Fruit fly (Drosophila melanogaster): Measurements from ENCODE around the gene noi.

noi gene

DNA sequence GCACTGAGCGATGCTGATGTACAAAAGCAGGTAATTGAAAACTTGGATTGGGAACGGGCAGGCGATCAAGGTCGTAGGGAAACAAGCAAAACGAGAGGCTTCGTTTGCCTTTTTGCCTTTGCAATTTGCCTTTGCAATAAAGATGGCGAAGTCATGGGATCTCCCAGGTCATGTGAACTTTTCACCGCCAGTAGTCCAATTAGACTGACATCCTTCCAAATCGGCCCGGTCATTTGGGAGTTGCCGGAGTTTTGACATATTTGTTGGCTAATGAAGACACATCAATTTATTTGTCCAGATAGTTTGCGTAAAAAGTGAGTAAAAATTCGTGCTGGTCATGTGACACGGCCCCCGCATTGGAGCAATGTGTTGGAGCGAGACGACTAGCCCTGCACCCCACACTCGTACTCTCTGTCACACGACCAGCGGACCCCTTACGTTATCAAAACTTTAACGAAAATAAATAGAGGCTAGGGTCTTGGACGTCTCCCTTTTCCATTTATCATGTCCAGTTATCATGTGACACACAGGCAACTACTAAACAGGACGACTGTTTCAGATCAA, 832 bp upstream of the noi start (continued):
- TF ChIP-seq caup (GFP tag; optimal IDR thresholded peaks at IDR 0.05; ENCODE audit: severe bottlenecking): no peak
- TF ChIP-seq sug (tag; optimal IDR thresholded peaks at IDR 0.05): peak; percentile 57
- TF ChIP-seq sens (GFP tag): no peak
- peak; percentile 43 to 88 for TF ChIP-seq insv (GFP tag; optimal IDR thresholded peaks at IDR 0.05)
- TF ChIP-seq CG3281 (GFP tag; optimal IDR thresholded peaks at IDR 0.05): peak; percentile 3
- peak; percentile 91 for TF ChIP-seq Usf (GFP tag; optimal IDR thresholded peaks at IDR 0.05)
- peak; percentile 33; the same call in 1 of the 2 replicates for TF ChIP-seq amos (GFP tag; IDR thresholded peaks at IDR 0.05; ENCODE audit: partially characterized antibody)
- TF ChIP-seq bbx (GFP tag; IDR thresholded peaks at IDR 0.05; ENCODE audit: partially characterized antibody): 0 out of 2 replicates have a peak, but pooled peaks have one; percentile 15
- peak; percentile 79 for TF ChIP-seq cwo (GFP tag; optimal IDR thresholded peaks at IDR 0.05)
- peak; percentile 97 for TF ChIP-seq CG9437 (GFP tag; optimal IDR thresholded peaks at IDR 0.05)
- TF ChIP-seq CG10543 (GFP tag; optimal IDR thresholded peaks at IDR 0.05): peak; percentile 13
- TF ChIP-seq Sry-β (GFP tag; optimal IDR thresholded peaks at IDR 0.05): no peak
- TF ChIP-seq CG8290 (GFP tag; optimal IDR thresholded peaks at IDR 0.05): no peak
- TF ChIP-seq CG8290 (tag; optimal IDR thresholded peaks at IDR 0.05): peak in 1 of 2 experiments; percentile 19
- peak; percentile 63 for TF ChIP-seq Nf-YC (tag; optimal IDR thresholded peaks at IDR 0.05)
- TF ChIP-seq bigmax (GFP tag; optimal IDR thresholded peaks at IDR 0.05): peak; percentile 13
- no peak for TF ChIP-seq Neu2 (GFP tag; optimal IDR thresholded peaks at IDR 0.05; ENCODE audit: borderline replicate concordance)
- TF ChIP-seq CG10321 (GFP tag; IDR thresholded peaks at IDR 0.05): peak; percentile 96
- TF ChIP-seq onecut (GFP tag; IDR thresholded peaks at IDR 0.05): no peak
- peak; percentile 13 for TF ChIP-seq MESR4 (GFP tag; optimal IDR thresholded peaks at IDR 0.05)
- TF ChIP-seq CG10959 (GFP tag; IDR thresholded peaks at IDR 0.05): no peak
- TF ChIP-seq B-H2 (GFP tag; optimal IDR thresholded peaks at IDR 0.05): peak; percentile 28
- peak; percentile 47 for TF ChIP-seq CG4617 (GFP tag; optimal IDR thresholded peaks at IDR 0.05; ENCODE audit: borderline replicate concordance)

- TF ChIP-seq CG30020 (tag; optimal IDR thresholded peaks at IDR 0.05) (peak; percentile 25), CG14710 (tag; optimal IDR thresholded peaks at IDR 0.05) (peak; percentile 24), her (GFP tag; optimal IDR thresholded peaks at IDR 0.05) (no peak), Ets65A (GFP tag) (no peak), Dp (GFP tag; optimal IDR thresholded peaks at IDR 0.05) (peak; percentile 10), CG17802 (tag; optimal IDR thresholded peaks at IDR 0.05) (peak; percentile 40), Scr (GFP tag; IDR thresholded peaks at IDR 0.05; ENCODE audit: partially characterized antibody) (peak; percentile 36; the same call in 1 of the 2 replicates), wek (GFP tag; optimal IDR thresholded peaks at IDR 0.05) (peak; percentile 28)
These were observed 2.7 kb downstream of the noi start, which contains the start of gene PolZ2 for dm6 chr3R:5588573-5588972. Gene PolZ2, plus strand, starts transcription at chr3R:5588873.

DNA sequence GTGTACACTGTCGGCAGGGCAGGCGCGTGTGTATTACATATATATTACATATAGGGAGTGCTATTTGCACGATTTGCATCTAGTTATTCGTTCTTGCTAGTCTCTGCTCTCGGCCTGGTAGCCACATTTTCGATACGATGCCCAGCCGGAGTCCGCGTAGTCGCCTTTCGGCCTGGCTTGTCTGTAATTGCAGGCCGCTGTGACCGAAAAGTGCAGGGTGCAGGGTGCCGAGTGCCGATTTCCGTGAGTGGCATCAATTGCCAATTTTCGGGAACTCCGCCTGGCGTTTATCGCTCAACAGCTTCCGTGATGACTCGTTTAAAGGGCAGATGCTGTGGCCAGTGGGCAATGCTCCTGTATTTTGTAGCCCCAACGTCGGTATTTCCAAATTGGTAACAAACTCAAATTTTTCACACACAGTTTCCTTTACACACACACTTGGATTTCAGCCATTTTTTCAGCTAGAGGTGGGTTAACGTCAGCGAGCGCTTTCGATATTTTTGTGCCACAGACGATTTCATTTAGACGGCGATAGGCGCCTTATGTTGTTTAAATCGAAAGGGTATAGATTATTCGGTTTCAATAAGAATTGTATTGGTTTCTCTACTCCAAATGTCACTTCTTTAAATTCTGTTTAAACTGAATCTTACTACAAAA, 3.3 kb downstream of the noi start, which contains the start of gene CG2926:
Gene CG2926, minus strand, starts transcription at position 518 of the 657 bp plus-strand sequence.
- TF ChIP-seq cg (GFP tag; optimal IDR thresholded peaks at IDR 0.05): peak; percentile 75
- peak; percentile 58; the same call in 2 of the 3 replicates for TF ChIP-seq CG11456 (GFP tag; IDR thresholded peaks at IDR 0.05)
- 0 out of 2 replicates have a peak, but pooled peaks have one; percentile 5 for TF ChIP-seq Ada2b (GFP tag; IDR thresholded peaks at IDR 0.05)
- no peak for TF ChIP-seq ara (GFP tag; IDR thresholded peaks at IDR 0.05)
- TF ChIP-seq dpn (GFP tag; optimal IDR thresholded peaks at IDR 0.05): peak in 1 of 2 experiments; percentile 25
- TF ChIP-seq D19A (tag; optimal IDR thresholded peaks at IDR 0.05): peak; percentile 100
- TF ChIP-seq mam (GFP tag; optimal IDR thresholded peaks at IDR 0.05): peak; percentile 70
- no peak for TF ChIP-seq gcm2 (GFP tag; optimal IDR thresholded peaks at IDR 0.05)
- peak; percentile 35 for TF ChIP-seq CG17912 (GFP tag; optimal IDR thresholded peaks at IDR 0.05)
- peak; percentile 47 for TF ChIP-seq Mad (GFP tag; optimal IDR thresholded peaks at IDR 0.05)
- peak; percentile 84 for TF ChIP-seq hb (GFP tag; IDR thresholded peaks at IDR 0.05; ENCODE audit: partially characterized antibody)
- TF ChIP-seq Awh (GFP tag; IDR thresholded peaks at IDR 0.05): no peak
- no peak for TF ChIP-seq disco-r (GFP tag; optimal IDR thresholded peaks at IDR 0.05)
- peak; percentile 51 for TF ChIP-seq Ptx1 (GFP tag; IDR thresholded peaks at IDR 0.05)
- peak; percentile 16 for TF ChIP-seq slou (GFP tag; optimal IDR thresholded peaks at IDR 0.05)
- peak in 1 of 2 experiments; percentile 51 for TF ChIP-seq chif (GFP tag; optimal IDR thresholded peaks at IDR 0.05)
- no peak for TF ChIP-seq CG8765 (GFP tag; IDR thresholded peaks at IDR 0.05)

Data from whole organism, embryonic.